Worm (Caenorhabditis elegans) whole organism, late embryonic: Measurements from ENCODE around the gene T26H5.14.

Experiments used
- T23F11.4 ChIP-seq: fragments of 200-800 bp; sonication (Bioruptor generic); optimal IDR thresholded peaks from 2 replicates; lab custom pipeline; 2018; ENCODE audit warnings: mild to moderate bottlenecking, missing genetic modification characterization, missing compliant biosample characterization
- ama-1 ChIP-seq: fragments of 150-350 bp; optimal IDR thresholded peaks from 2 replicates; lab custom pipeline; 2014
- ceh-2 ChIP-seq: sonication (generic microtip); optimal IDR thresholded peaks from 2 replicates; lab custom pipeline; 2016; ENCODE audit warnings: missing genotype, missing genetic modification characterization, missing compliant biosample characterization
- ceh-24 ChIP-seq: sonication (generic microtip); optimal IDR thresholded peaks from 2 replicates; lab custom pipeline; 2016; ENCODE audit warnings: mild to moderate bottlenecking, missing genetic modification characterization, missing compliant biosample characterization
- dmd-4 ChIP-seq: sonication (generic microtip); optimal IDR thresholded peaks from 2 replicates; lab custom pipeline; 2016; ENCODE audit warnings: borderline replicate concordance, missing genetic modification characterization, missing compliant biosample characterization
- dve-1 ChIP-seq: sonication (generic microtip); optimal IDR thresholded peaks from 2 replicates; lab custom pipeline; 2017; ENCODE audit warnings: antibody characterized with exemption, mild to moderate bottlenecking, missing genetic modification characterization, missing compliant biosample characterization
- ets-4 ChIP-seq: sonication (generic microtip); optimal IDR thresholded peaks from 2 replicates; lab custom pipeline; 2016; ENCODE audit warnings: missing genetic modification characterization, missing compliant biosample characterization
- nfya-1 ChIP-seq: sonication (generic microtip); optimal IDR thresholded peaks from 2 replicates; lab custom pipeline; 2017; ENCODE audit warnings: missing genetic modification characterization, mild to moderate bottlenecking, missing compliant biosample characterization, antibody characterized with exemption, moderate library complexity
- nhr-11 ChIP-seq: fragments of 150-350 bp; optimal IDR thresholded peaks from 2 replicates; lab custom pipeline; 2014; ENCODE audit warnings: missing biosample characterization, missing genetic modification characterization
- pax-1 ChIP-seq: fragments of 150-350 bp; optimal IDR thresholded peaks from 2 replicates; lab custom pipeline; 2014; ENCODE audit warnings: missing biosample characterization, missing genetic modification characterization
- unc-55 ChIP-seq: sonication (generic microtip); optimal IDR thresholded peaks from 2 replicates; lab custom pipeline; 2017; ENCODE audit warnings: missing biosample characterization, missing genetic modification reagents, missing genetic modification characterization
- zip-5 ChIP-seq: sonication (generic microtip); optimal IDR thresholded peaks from 2 replicates; lab custom pipeline; 2016; ENCODE audit warnings: missing genetic modification characterization, missing compliant biosample characterization

DNA sequence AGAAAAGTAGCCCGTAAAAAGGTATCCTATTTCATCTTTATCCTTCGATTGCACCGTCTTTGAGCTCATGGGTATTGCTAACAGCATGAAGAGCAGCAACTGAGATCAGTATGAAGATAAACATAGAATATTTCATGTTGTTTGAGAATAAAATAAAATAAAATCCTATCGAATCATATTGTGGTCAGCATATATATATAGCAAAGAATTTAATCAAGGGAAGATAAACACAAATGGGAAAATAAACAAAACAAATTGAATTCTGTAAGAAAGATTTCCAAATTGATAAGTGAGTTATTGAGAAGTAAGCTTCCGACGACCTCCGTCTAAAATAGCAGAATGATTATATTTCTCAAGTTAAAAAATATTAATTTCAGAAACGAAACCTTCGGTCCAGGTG, 5.3 kb upstream of the T26H5.14 start, which contains the start of gene T26H5.10:
- TF ChIP-seq dmd-4 (tag; lab: Kevin White, UChicago): no peak
- no peak for TF ChIP-seq dve-1
- TF ChIP-seq pax-1 (tag; lab: Kevin White, UChicago): no peak
- no peak for TF ChIP-seq T23F11.4 (GFP tag; lab: Kevin White, UChicago)
- no peak for TF ChIP-seq nfya-1
- TF ChIP-seq unc-55 (GFP tag; lab: Kevin White, UChicago): no peak
- TF ChIP-seq nhr-11 (tag; lab: Kevin White, UChicago): no peak
- no peak for TF ChIP-seq ceh-24 (tag; lab: Kevin White, UChicago)
- no peak for TF ChIP-seq ets-4 (tag; lab: Kevin White, UChicago)
- TF ChIP-seq ama-1 (lab: Kevin White, UChicago): no peak
- no peak for TF ChIP-seq ceh-2 (tag; lab: Kevin White, UChicago)
- no peak for TF ChIP-seq zip-5
